Worm (Caenorhabditis elegans): ENCODE measurements around the gene dgtr-1.
A peak's percentile ranks its signal among the peaks of the same experiment; 100 is the strongest.

dgtr-1 gene

DNA sequence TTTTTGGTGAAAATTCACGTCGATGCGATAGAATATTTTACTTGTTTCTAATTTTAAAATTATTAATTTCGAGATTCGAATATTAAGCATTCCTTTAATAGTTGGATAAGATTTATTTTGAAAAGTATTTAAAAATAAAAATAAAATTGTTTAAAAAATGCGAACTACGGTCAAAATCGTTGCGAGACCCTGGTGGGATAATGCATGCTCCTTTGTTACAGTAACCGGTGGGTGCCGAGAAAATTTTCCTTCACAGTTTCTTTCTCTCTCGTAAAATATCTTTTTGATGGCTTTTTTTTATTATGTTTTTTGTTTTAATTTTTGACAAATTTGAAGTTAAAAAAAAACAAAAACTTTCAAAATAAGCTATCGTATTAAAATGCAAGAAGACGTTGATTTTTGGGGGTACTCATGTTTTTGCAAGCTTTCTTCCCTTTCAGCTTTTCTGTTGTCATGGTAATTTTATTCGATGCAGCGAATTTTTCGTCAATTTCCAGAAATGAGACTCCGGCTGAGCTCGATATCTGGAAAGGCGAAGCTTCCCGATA lies at the start of gene dgtr-1:
Gene dgtr-1 (plus strand): TSS at position 498 of the 548 bp plus-strand sequence.
- no peak for TF ChIP-seq lin-40 (tag; optimal IDR thresholded peaks at IDR 0.05)
- TF ChIP-seq mcd-1 (GFP tag; IDR thresholded peaks at IDR 0.05): no peak
- TF ChIP-seq nfya-2 (GFP tag; IDR thresholded peaks at IDR 0.05): no peak
- TF ChIP-seq ztf-18 (tag; optimal IDR thresholded peaks at IDR 0.05): no peak
- TF ChIP-seq madf-8 (GFP tag; conservative IDR thresholded peaks at IDR 0.05): peak; percentile 77
- TF ChIP-seq F49E8.2 (tag; optimal IDR thresholded peaks at IDR 0.05; ENCODE audit: insufficient read depth): no peak
- no peak for TF ChIP-seq attf-3 (GFP tag; conservative IDR thresholded peaks at IDR 0.05)
- TF ChIP-seq T26A5.8 (tag; optimal IDR thresholded peaks at IDR 0.05): no peak
- TF ChIP-seq somi-1 (GFP tag; optimal IDR thresholded peaks at IDR 0.05): no peak
- TF ChIP-seq unc-130 (GFP tag; optimal IDR thresholded peaks at IDR 0.05): no peak
- TF ChIP-seq ztf-25 (GFP tag; IDR thresholded peaks at IDR 0.05): no peak
- TF ChIP-seq gei-17 (GFP tag; optimal IDR thresholded peaks at IDR 0.05): no peak
- TF ChIP-seq cebp-2 (GFP tag; IDR thresholded peaks at IDR 0.05): no peak
- TF ChIP-seq nfyb-1 (GFP tag; IDR thresholded peaks at IDR 0.05): no peak
- TF ChIP-seq F55B11.4 (tag; optimal IDR thresholded peaks at IDR 0.05; ENCODE audit: borderline replicate concordance, insufficient read depth): no peak
- no peak for TF ChIP-seq ztf-22 (GFP tag; optimal IDR thresholded peaks at IDR 0.05)
- TF ChIP-seq snpc-4 (GFP tag; optimal IDR thresholded peaks at IDR 0.05): no peak
- TF ChIP-seq snpc-4 (tag; optimal IDR thresholded peaks at IDR 0.05): no peak
- no peak for TF ChIP-seq B0035.1 (tag; optimal IDR thresholded peaks at IDR 0.05)
- peak; percentile 17 for TF ChIP-seq efl-1 (GFP tag; optimal IDR thresholded peaks at IDR 0.05)
- TF ChIP-seq snpc-1.1 (tag; optimal IDR thresholded peaks at IDR 0.05; ENCODE audit: insufficient read depth): no peak
- no peak for TF ChIP-seq let-607 (tag; optimal IDR thresholded peaks at IDR 0.05)
- peak; percentile 77 for TF ChIP-seq snpc-1.3 (tag; optimal IDR thresholded peaks at IDR 0.05; ENCODE audit: insufficient read depth)
- peak; percentile 17 for TF ChIP-seq snpc-3.4 (tag; optimal IDR thresholded peaks at IDR 0.05)
- TF ChIP-seq F52B5.7 (tag; optimal IDR thresholded peaks at IDR 0.05): no peak
- TF ChIP-seq F23B12.7 (tag; optimal IDR thresholded peaks at IDR 0.05; ENCODE audit: insufficient read depth): no peak
- TF ChIP-seq rpc-1 (optimal IDR thresholded peaks at IDR 0.05): no peak
- no peak for TF ChIP-seq rpc-1 (tag; optimal IDR thresholded peaks at IDR 0.05)
- TF ChIP-seq aptf-3 (GFP tag; IDR thresholded peaks at IDR 0.05): no peak
- 0 out of 2 replicates have a peak, but pooled peaks have one; percentile 8 for TF ChIP-seq rcor-1 (GFP tag; IDR thresholded peaks at IDR 0.05)
- peak; percentile 67 for TF ChIP-seq ceh-91 (GFP tag; IDR thresholded peaks at IDR 0.05)
- TF ChIP-seq madf-6 (GFP tag; IDR thresholded peaks at IDR 0.05): peak; percentile 93
- TF ChIP-seq Y79H2A.3 (GFP tag; conservative IDR thresholded peaks at IDR 0.05): no peak
- no peak for TF ChIP-seq Y56A3A.18 (GFP tag; IDR thresholded peaks at IDR 0.05)
- no peak for TF ChIP-seq madf-3 (GFP tag; IDR thresholded peaks at IDR 0.05)
- TF ChIP-seq C17E4.6 (GFP tag; IDR thresholded peaks at IDR 0.05): no peak
- TF ChIP-seq die-1 (tag; optimal IDR thresholded peaks at IDR 0.05): no peak
- no peak for TF ChIP-seq F22D6.2 (tag; optimal IDR thresholded peaks at IDR 0.05)
- TF ChIP-seq D2030.7 (GFP tag; IDR thresholded peaks at IDR 0.05): no peak
- no peak for TF ChIP-seq lsy-27 (tag; optimal IDR thresholded peaks at IDR 0.05; ENCODE audit: borderline replicate concordance, insufficient read depth)
- no peak for TF ChIP-seq rec-8 (tag; optimal IDR thresholded peaks at IDR 0.05)
- TF ChIP-seq lir-1 (GFP tag; conservative IDR thresholded peaks at IDR 0.05): no peak
- TF ChIP-seq hsf-1 (GFP tag; IDR thresholded peaks at IDR 0.05): no peak
- TF ChIP-seq lin-54 (GFP tag; optimal IDR thresholded peaks at IDR 0.05): peak; percentile 54
- no peak for TF ChIP-seq ceh-79 (tag; optimal IDR thresholded peaks at IDR 0.05)
- TF ChIP-seq B0019.2 (GFP tag; conservative IDR thresholded peaks at IDR 0.05): no peak
- TF ChIP-seq F33H1.4 (GFP tag; IDR thresholded peaks at IDR 0.05): peak; percentile 93
